Worm (Caenorhabditis elegans) whole organism, mixed stage, embryonic: Measurements from ENCODE around the gene clec-123.

Source experiments
- M03D4.4 ChIP-seq: sonication (generic microtip); optimal IDR thresholded peaks from 2 replicates; lab custom pipeline; 2017; ENCODE audit warnings: mild to moderate bottlenecking, missing genetic modification characterization, missing compliant biosample characterization
- bed-3 ChIP-seq: fragments of 200-800 bp; sonication (Bioruptor generic); optimal IDR thresholded peaks from 3 replicates; lab custom pipeline; 2018; ENCODE audit warnings: mild to moderate bottlenecking, missing genetic modification characterization, moderate library complexity, missing compliant biosample characterization
- blmp-1 ChIP-seq: fragments of 150-350 bp; optimal IDR thresholded peaks from 2 replicates; lab custom pipeline; 2014; ENCODE audit warnings: missing biosample characterization, missing genetic modification characterization
- ceh-43 ChIP-seq: fragments of 200-800 bp; sonication (Bioruptor generic); optimal IDR thresholded peaks from 2 replicates; lab custom pipeline; 2018; ENCODE audit warnings: mild to moderate bottlenecking, missing genetic modification characterization, moderate library complexity, missing compliant biosample characterization
- ceh-83 ChIP-seq: fragments of 200-800 bp; sonication (Bioruptor generic); optimal IDR thresholded peaks from 2 replicates; lab custom pipeline; 2018; ENCODE audit warnings: mild to moderate bottlenecking, missing genetic modification characterization, missing compliant biosample characterization
- ces-1 ChIP-seq: fragments of 150-350 bp; optimal IDR thresholded peaks from 2 replicates; lab custom pipeline; 2014; ENCODE audit warnings: missing biosample characterization, missing genetic modification reagents, missing genetic modification characterization
- cnd-1 ChIP-seq: fragments of 200-800 bp; sonication (Bioruptor generic); optimal IDR thresholded peaks from 2 replicates; lab custom pipeline; 2018; ENCODE audit warnings: mild to moderate bottlenecking, missing genetic modification characterization, missing compliant biosample characterization
- elt-1 ChIP-seq: sonication (generic microtip); optimal IDR thresholded peaks from 2 replicates; lab custom pipeline; 2017; ENCODE audit warnings: missing genetic modification characterization, mild to moderate bottlenecking, missing compliant biosample characterization, antibody characterized with exemption, moderate library complexity, borderline replicate concordance; ENCODE audit not compliant: insufficient read depth
- elt-3 ChIP-seq: fragments of 150-350 bp; optimal IDR thresholded peaks from 2 replicates; lab custom pipeline; 2014; ENCODE audit warnings: missing biosample characterization, missing genetic modification characterization
- flh-1 ChIP-seq: fragments of 200-800 bp; sonication (Bioruptor generic); optimal IDR thresholded peaks from 2 replicates; lab custom pipeline; 2018; ENCODE audit warnings: mild to moderate bottlenecking, missing genetic modification characterization, moderate library complexity, missing compliant biosample characterization
- ham-2 ChIP-seq: fragments of 200-800 bp; sonication (Bioruptor generic); optimal IDR thresholded peaks from 2 replicates; lab custom pipeline; 2018; ENCODE audit warnings: mild to moderate bottlenecking, missing genetic modification characterization, missing compliant biosample characterization
- hlh-1 ChIP-seq: fragments of 150-350 bp; optimal IDR thresholded peaks from 2 replicates; lab custom pipeline; 2014; ENCODE audit warnings: missing biosample characterization, missing genetic modification reagents, missing genetic modification characterization
- lin-13 ChIP-seq: fragments of 150-350 bp; optimal IDR thresholded peaks from 2 replicates; lab custom pipeline; 2014; ENCODE audit warnings: missing biosample characterization, missing genetic modification characterization
- lin-32 ChIP-seq: fragments of 200-800 bp; sonication (Bioruptor generic); optimal IDR thresholded peaks from 2 replicates; lab custom pipeline; 2018; ENCODE audit warnings: mild to moderate bottlenecking, missing genetic modification characterization, missing compliant biosample characterization
- lsy-2 ChIP-seq: fragments of 150-350 bp; optimal IDR thresholded peaks from 2 replicates; lab custom pipeline; 2014; ENCODE audit warnings: missing biosample characterization, missing genetic modification characterization
- mab-5 ChIP-seq: fragments of 150-350 bp; optimal IDR thresholded peaks from 2 replicates; lab custom pipeline; 2014; ENCODE audit warnings: missing biosample characterization, missing genetic modification characterization
- mep-1 ChIP-seq: fragments of 150-350 bp; optimal IDR thresholded peaks from 2 replicates; lab custom pipeline; 2017; ENCODE audit warnings: missing biosample characterization, missing genetic modification reagents, missing genetic modification characterization, inconsistent platforms
- mls-2 ChIP-seq: sonication (generic microtip); optimal IDR thresholded peaks from 2 replicates; lab custom pipeline; 2016; ENCODE audit warnings: mild to moderate bottlenecking, missing genetic modification characterization, moderate library complexity, missing compliant biosample characterization
- nhr-12 ChIP-seq: fragments of 150-350 bp; optimal IDR thresholded peaks from 2 replicates; lab custom pipeline; 2014; ENCODE audit warnings: missing biosample characterization, missing genetic modification characterization
- nhr-2 ChIP-seq: fragments of 150-350 bp; optimal IDR thresholded peaks from 2 replicates; lab custom pipeline; 2014; ENCODE audit warnings: missing biosample characterization, missing genetic modification characterization
- nhr-237 ChIP-seq: fragments of 150-350 bp; optimal IDR thresholded peaks from 2 replicates; lab custom pipeline; 2014; ENCODE audit warnings: missing biosample characterization, missing genetic modification characterization
- nhr-28 ChIP-seq: fragments of 150-350 bp; optimal IDR thresholded peaks from 2 replicates; lab custom pipeline; 2014; ENCODE audit warnings: missing biosample characterization, missing genetic modification characterization
- nhr-76 ChIP-seq: sonication (generic microtip); optimal IDR thresholded peaks from 2 replicates; lab custom pipeline; 2017; ENCODE audit warnings: missing biosample characterization, missing genetic modification characterization
- pha-4 ChIP-seq: fragments of 150-350 bp; optimal IDR thresholded peaks from 2 replicates; lab custom pipeline; 2018; ENCODE audit warnings: missing biosample characterization, missing genetic modification reagents, missing genetic modification characterization
- sem-2 ChIP-seq: fragments of 200-800 bp; sonication (Bioruptor generic); optimal IDR thresholded peaks from 2 replicates; lab custom pipeline; 2018; ENCODE audit warnings: mild to moderate bottlenecking, missing genetic modification characterization, missing compliant biosample characterization
- snpc-4 ChIP-seq: fragments of 150-350 bp; optimal IDR thresholded peaks from 2 replicates; lab custom pipeline; 2014; ENCODE audit warnings: missing biosample characterization, missing genetic modification characterization
- sptf-1 ChIP-seq: sonication (generic microtip); optimal IDR thresholded peaks from 2 replicates; lab custom pipeline; 2017; ENCODE audit warnings: mild to moderate bottlenecking, missing genetic modification characterization, moderate library complexity, missing compliant biosample characterization
- tbx-8 ChIP-seq: fragments of 200-800 bp; sonication (Bioruptor generic); optimal IDR thresholded peaks from 2 replicates; lab custom pipeline; 2018; ENCODE audit warnings: mild to moderate bottlenecking, missing genetic modification characterization, moderate library complexity, missing compliant biosample characterization
- unc-120 ChIP-seq: sonication (generic microtip); optimal IDR thresholded peaks from 2 replicates; lab custom pipeline; 2017; ENCODE audit warnings: missing genetic modification characterization, missing compliant biosample characterization; ENCODE audit not compliant: poor library complexity, severe bottlenecking
- unc-39 ChIP-seq: fragments of 150-350 bp; optimal IDR thresholded peaks from 2 replicates; lab custom pipeline; 2014; ENCODE audit warnings: missing biosample characterization, missing genetic modification characterization
- unc-62 ChIP-seq: fragments of 150-350 bp; optimal IDR thresholded peaks from 2 replicates; lab custom pipeline; 2014; ENCODE audit warnings: missing biosample characterization, missing genetic modification reagents, missing genetic modification characterization
- zip-8 ChIP-seq: fragments of 150-350 bp; optimal IDR thresholded peaks from 2 replicates; lab custom pipeline; 2014; ENCODE audit warnings: missing biosample characterization, missing genetic modification characterization
- ztf-11 ChIP-seq: fragments of 150-350 bp; optimal IDR thresholded peaks from 2 replicates; lab custom pipeline; 2014; ENCODE audit warnings: missing biosample characterization, missing genetic modification characterization

The clec-123 gene

DNA sequence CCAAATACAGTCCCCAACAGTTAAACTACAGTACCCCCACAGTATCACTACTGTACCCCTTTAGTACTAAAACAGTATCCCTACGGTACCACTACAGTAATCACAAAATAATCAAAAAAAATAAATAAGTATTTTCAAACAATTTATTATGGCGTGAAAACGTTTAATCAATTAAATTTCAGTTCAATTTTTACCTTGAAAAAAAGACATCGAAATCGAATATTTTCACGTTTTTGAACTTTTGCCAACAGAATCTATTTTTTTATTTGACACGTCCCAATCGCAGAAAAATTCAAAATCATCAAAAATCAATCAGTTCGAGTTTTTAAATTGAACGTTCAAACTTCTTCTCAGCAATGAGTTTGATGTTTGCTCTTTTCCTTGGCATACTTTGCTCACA, at the start of gene clec-123:
Gene clec-123 (plus strand): TSS at position 301 of the 400 bp plus-strand sequence.
- TF ChIP-seq blmp-1: no peak
- TF ChIP-seq hlh-1 (tag; lab: Kevin White, UChicago): no peak
- no peak for TF ChIP-seq M03D4.4 (tag; lab: Kevin White, UChicago)
- TF ChIP-seq sem-2 (GFP tag; lab: Kevin White, UChicago): no peak
- TF ChIP-seq nhr-12 (tag; lab: Kevin White, UChicago): no peak
- TF ChIP-seq ceh-43 (GFP tag; lab: Kevin White, UChicago): no peak
- no peak for TF ChIP-seq zip-8 (tag; lab: Kevin White, UChicago)
- no peak for TF ChIP-seq unc-39 (tag; lab: Kevin White, UChicago)
- no peak for TF ChIP-seq ztf-11 (tag; lab: Kevin White, UChicago)
- no peak for TF ChIP-seq bed-3 (GFP tag; lab: Kevin White, UChicago)
- no peak for TF ChIP-seq mep-1 (tag; lab: Kevin White, UChicago)
- no peak for TF ChIP-seq ham-2
- no peak for TF ChIP-seq nhr-2 (tag; lab: Kevin White, UChicago)
- no peak for TF ChIP-seq cnd-1 (tag; lab: Kevin White, UChicago)
- TF ChIP-seq lin-32: no peak
- no peak for TF ChIP-seq flh-1

DNA sequence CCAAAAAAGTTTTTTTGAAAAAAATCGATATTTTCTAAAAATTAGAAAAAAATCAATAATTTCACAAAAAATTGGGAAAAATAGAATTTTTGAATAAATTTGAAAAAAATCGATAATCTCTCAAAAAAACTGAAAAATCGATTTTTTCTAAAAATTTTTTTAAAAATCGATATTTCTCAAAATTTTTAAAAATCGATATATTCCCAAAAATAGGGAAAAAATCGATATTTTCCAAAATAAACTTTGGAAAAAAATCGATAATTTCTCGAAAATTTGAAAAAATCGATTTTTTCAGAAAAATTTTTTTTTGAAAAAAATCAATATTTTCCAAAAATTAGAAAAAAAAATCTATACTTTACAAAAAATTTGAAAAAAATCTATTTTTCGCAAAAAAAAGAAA, 49.4 kb upstream of the clec-123 start:
- TF ChIP-seq nhr-76 (tag; lab: Kevin White, UChicago): no peak
- no peak for TF ChIP-seq hlh-1 (tag; lab: Kevin White, UChicago)
- no peak for TF ChIP-seq nhr-2 (tag; lab: Kevin White, UChicago)
- no peak for TF ChIP-seq nhr-28 (tag; lab: Kevin White, UChicago)
- no peak for TF ChIP-seq ceh-43 (GFP tag; lab: Kevin White, UChicago)
- TF ChIP-seq sptf-1 (tag; lab: Kevin White, UChicago): no peak
- no peak for TF ChIP-seq nhr-237 (tag; lab: Kevin White, UChicago)
- TF ChIP-seq bed-3 (GFP tag; lab: Kevin White, UChicago): no peak
- TF ChIP-seq mls-2: no peak
- TF ChIP-seq elt-3 (tag; lab: Kevin White, UChicago): no peak
- TF ChIP-seq ztf-11 (tag; lab: Kevin White, UChicago): no peak

DNA sequence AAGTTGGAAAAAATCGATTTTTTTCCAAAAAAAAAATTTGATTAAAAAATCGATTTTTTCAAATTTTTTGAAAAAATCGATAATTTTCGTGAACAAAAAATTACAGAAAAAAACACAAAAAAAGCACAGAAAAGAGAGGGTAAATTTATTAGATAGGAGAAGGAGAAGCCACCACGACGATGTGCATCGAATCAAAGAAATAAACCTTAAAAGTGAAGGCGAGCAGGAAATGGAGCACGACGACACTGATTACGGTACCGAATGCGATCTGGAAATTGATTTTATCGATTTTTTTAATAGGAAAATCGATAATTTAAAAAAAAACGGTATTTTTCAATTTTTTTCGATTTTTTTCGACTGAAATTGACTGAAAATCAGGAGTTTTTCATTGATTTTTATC, 48.9 kb upstream of the clec-123 start:
- TF ChIP-seq hlh-1 (tag; lab: Kevin White, UChicago) (no peak), elt-1 (tag; lab: Kevin White, UChicago) (no peak), lin-32 (no peak), flh-1 (no peak), lin-13 (tag; lab: Kevin White, UChicago) (no peak), ceh-43 (GFP tag; lab: Kevin White, UChicago) (no peak), bed-3 (GFP tag; lab: Kevin White, UChicago) (no peak), unc-120 (tag; lab: Kevin White, UChicago) (no peak), ceh-83 (no peak), snpc-4 (tag; lab: Kevin White, UChicago) (no peak), pha-4 (tag; lab: Kevin White, UChicago) (no peak), sptf-1 (tag; lab: Kevin White, UChicago) (no peak), nhr-2 (tag; lab: Kevin White, UChicago) (no peak), unc-62 (GFP tag; lab: Kevin White, UChicago) (no peak), nhr-28 (tag; lab: Kevin White, UChicago) (no peak), ztf-11 (tag; lab: Kevin White, UChicago) (no peak), nhr-12 (tag; lab: Kevin White, UChicago) (no peak), lsy-2 (tag; lab: Kevin White, UChicago) (no peak), ces-1 (GFP tag; lab: Kevin White, UChicago) (no peak), unc-39 (tag; lab: Kevin White, UChicago) (no peak)

DNA sequence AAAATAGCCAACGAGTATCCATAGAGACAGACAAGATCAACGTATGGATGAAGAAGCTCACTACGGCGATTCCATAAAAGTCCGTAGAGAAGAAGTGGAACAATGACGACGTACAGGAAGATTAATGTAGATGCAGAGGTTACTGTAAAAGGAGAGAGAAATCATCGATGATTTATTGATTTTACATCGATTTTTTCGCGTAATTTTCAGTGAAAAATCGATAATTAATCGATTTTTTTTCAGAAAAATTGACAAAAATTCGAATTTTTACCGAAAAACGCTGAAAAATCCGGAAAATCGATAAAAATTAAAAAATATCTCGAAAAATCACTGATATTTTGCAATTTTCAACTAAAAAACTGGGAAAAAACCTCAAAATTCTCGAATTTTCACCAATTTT, 47.6 kb upstream of the clec-123 start:
- no peak for TF ChIP-seq ceh-83
- TF ChIP-seq blmp-1: no peak
- TF ChIP-seq unc-120 (tag; lab: Kevin White, UChicago): no peak
- TF ChIP-seq nhr-2 (tag; lab: Kevin White, UChicago): no peak
- no peak for TF ChIP-seq sem-2 (GFP tag; lab: Kevin White, UChicago)
- no peak for TF ChIP-seq lin-32
- no peak for TF ChIP-seq ceh-43 (GFP tag; lab: Kevin White, UChicago)
- no peak for TF ChIP-seq elt-3 (tag; lab: Kevin White, UChicago)
- TF ChIP-seq unc-39 (tag; lab: Kevin White, UChicago): no peak
- TF ChIP-seq tbx-8 (GFP tag; lab: Kevin White, UChicago): no peak
- TF ChIP-seq zip-8 (tag; lab: Kevin White, UChicago): no peak
- no peak for TF ChIP-seq mab-5 (tag; lab: Kevin White, UChicago)
- TF ChIP-seq flh-1: no peak
- TF ChIP-seq lsy-2 (tag; lab: Kevin White, UChicago): no peak
- no peak for TF ChIP-seq nhr-237 (tag; lab: Kevin White, UChicago)
- TF ChIP-seq mls-2: no peak
- TF ChIP-seq pha-4 (tag; lab: Kevin White, UChicago): no peak
- no peak for TF ChIP-seq mep-1 (tag; lab: Kevin White, UChicago)
- TF ChIP-seq snpc-4 (tag; lab: Kevin White, UChicago): no peak
- no peak for TF ChIP-seq cnd-1 (tag; lab: Kevin White, UChicago)
